Worm (Caenorhabditis elegans): Measurements from ENCODE around the gene Y48G9A.11.

DNA sequence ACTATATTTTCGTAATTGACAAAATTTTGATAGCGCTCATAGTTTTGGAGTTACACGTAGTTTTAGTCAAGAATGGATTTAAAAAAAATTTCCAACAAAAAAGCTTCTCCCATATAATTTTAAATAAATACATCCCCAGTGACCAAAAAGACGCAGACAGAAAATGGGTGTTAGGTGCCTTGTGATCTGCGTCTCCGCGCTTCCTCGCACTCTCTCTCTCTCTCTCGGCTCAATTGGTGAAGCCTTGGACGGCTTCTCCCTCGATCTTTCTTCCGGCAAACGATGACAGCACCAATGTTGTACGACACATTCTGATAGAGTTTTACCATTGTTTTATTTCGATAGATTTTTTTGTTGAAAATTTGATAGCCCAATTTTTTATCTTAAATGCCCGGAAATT, 13.3 kb upstream of the Y48G9A.11 start:
- no peak for TF ChIP-seq ref-1 (GFP tag; conservative IDR thresholded peaks at IDR 0.05)
- TF ChIP-seq klf-2 (GFP tag; conservative IDR thresholded peaks at IDR 0.05): no peak
- TF ChIP-seq T22C8.4 (GFP tag; IDR thresholded peaks at IDR 0.05): no peak
- TF ChIP-seq ztf-29 (GFP tag; IDR thresholded peaks at IDR 0.05): no peak
- TF ChIP-seq med-1 (GFP tag; optimal IDR thresholded peaks at IDR 0.05; ENCODE audit: insufficient read depth): no peak
- TF ChIP-seq cog-1 (tag; optimal IDR thresholded peaks at IDR 0.05): no peak

Measured in whole organism, midembryonic.